Worm (Caenorhabditis elegans): ENCODE measurements around the gene tag-234.

tag-234 gene

DNA sequence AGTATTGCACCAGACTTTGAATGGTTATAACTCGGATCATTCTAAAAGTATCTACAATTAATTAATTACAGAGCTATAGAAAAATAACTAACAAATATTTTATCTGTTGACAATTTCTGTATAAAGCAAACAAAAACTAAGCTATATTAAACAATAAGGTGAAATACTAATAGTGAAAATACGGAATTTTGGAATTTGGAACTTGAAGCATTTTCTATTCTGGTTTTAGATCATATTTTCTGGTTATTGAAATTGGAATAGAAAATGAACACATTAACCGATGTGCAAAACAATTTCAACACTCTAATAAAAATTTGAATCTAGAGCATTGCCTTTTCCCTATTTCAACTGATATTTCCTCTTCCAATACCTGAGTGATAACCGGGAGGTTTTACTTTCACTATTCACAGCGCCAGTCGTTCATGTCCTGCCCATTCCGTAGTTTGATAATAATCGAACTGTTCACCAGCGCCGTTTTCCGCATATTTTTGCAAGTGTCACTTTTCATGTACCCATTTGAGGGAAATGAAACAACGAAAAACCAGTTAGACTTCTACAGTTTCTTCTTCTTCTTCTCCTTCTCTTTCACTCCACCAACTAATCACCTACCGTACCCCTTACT is 36.0 kb downstream of the tag-234 start:
- no peak for TF ChIP-seq crh-2 (tag; optimal IDR thresholded peaks at IDR 0.05)
- TF ChIP-seq peb-1 (tag; optimal IDR thresholded peaks at IDR 0.05), result no peak
- TF ChIP-seq alr-1 (tag; optimal IDR thresholded peaks at IDR 0.05), result no peak
- no peak for TF ChIP-seq gmeb-1 (tag; optimal IDR thresholded peaks at IDR 0.05)
- TF ChIP-seq lin-11 (tag; optimal IDR thresholded peaks at IDR 0.05), result no peak
- peak; percentile 46 for TF ChIP-seq fos-1 (tag; optimal IDR thresholded peaks at IDR 0.05)
- TF ChIP-seq mdl-1 (tag; optimal IDR thresholded peaks at IDR 0.05), result no peak
- peak; percentile 31 for TF ChIP-seq blmp-1 (tag; optimal IDR thresholded peaks at IDR 0.05; ENCODE audit: insufficient read depth)
- no peak for TF ChIP-seq skn-1 (tag; optimal IDR thresholded peaks at IDR 0.05)
- TF ChIP-seq F13H6.1 (tag; optimal IDR thresholded peaks at IDR 0.05), result no peak
- TF ChIP-seq lin-13 (GFP tag; optimal IDR thresholded peaks at IDR 0.05), result no peak
- no peak for TF ChIP-seq mbf-1 (tag; optimal IDR thresholded peaks at IDR 0.05)
- no peak for TF ChIP-seq snpc-4 (tag; optimal IDR thresholded peaks at IDR 0.05)
- no peak for TF ChIP-seq ZK546.5 (tag; optimal IDR thresholded peaks at IDR 0.05)
- no peak for TF ChIP-seq nhr-77 (tag; optimal IDR thresholded peaks at IDR 0.05)

DNA sequence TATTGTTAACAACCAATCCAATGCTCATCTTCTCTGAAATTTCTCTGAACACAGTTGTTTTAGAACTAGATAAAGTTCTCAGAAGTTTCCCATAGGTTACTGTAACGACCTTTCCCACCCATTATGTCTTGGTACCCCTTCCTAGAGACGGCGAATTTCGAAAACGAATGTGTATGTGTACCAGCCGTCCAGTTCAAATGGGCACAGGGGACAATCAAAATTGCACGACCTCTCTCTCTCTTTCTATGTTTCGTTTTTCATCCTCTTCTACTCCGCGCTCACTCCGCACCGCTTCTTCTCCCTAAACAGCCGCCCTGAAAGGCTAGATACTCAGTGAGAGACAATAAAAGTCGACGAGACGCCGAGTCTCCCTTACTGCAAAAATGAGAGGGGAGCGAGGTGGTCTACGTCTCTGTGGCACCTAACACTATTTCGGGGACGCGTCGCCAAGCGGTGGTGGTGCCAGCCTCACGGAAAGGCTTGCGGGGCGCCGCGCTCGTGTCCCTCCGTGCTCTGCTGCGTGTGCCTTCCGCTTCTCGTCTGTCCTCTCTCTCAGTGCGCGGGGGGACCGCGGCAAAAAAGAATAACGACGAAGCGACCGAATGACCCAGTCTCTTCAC is 37.5 kb downstream of the tag-234 start:
- TF ChIP-seq lin-39 (tag; optimal IDR thresholded peaks at IDR 0.05), result peak; percentile 18
- peak in 1 of 2 experiments; percentile 28 for TF ChIP-seq lsy-2 (tag; optimal IDR thresholded peaks at IDR 0.05)
- no peak for TF ChIP-seq ztf-4 (tag; optimal IDR thresholded peaks at IDR 0.05)
- TF ChIP-seq Y55F3AM.14 (GFP tag; optimal IDR thresholded peaks at IDR 0.05), result peak; percentile 45
- no peak for TF ChIP-seq nhr-129 (tag; optimal IDR thresholded peaks at IDR 0.05)
- no peak for TF ChIP-seq unc-39 (tag; optimal IDR thresholded peaks at IDR 0.05)
- TF ChIP-seq sma-3 (GFP tag; optimal IDR thresholded peaks at IDR 0.05), result no peak
- no peak for TF ChIP-seq aly-2 (tag; optimal IDR thresholded peaks at IDR 0.05)
- no peak for TF ChIP-seq skn-1 (tag; optimal IDR thresholded peaks at IDR 0.05)
- TF ChIP-seq mdl-1 (tag; optimal IDR thresholded peaks at IDR 0.05), result peak in 1 of 2 experiments; percentile 7
- no peak for TF ChIP-seq nhr-12 (tag; optimal IDR thresholded peaks at IDR 0.05)
- peak; percentile 61 for TF ChIP-seq nhr-21 (tag; optimal IDR thresholded peaks at IDR 0.05)
- TF ChIP-seq zag-1 (tag; optimal IDR thresholded peaks at IDR 0.05), result peak; percentile 39
- peak; percentile 35 for TF ChIP-seq unc-55 (GFP tag; optimal IDR thresholded peaks at IDR 0.05)
- peak; percentile 52 for TF ChIP-seq F13H6.1 (tag; optimal IDR thresholded peaks at IDR 0.05)
- peak; percentile 38 for TF ChIP-seq fos-1 (tag; optimal IDR thresholded peaks at IDR 0.05)
- TF ChIP-seq peb-1 (tag; optimal IDR thresholded peaks at IDR 0.05), result peak; percentile 46
- TF ChIP-seq sem-4 (tag; optimal IDR thresholded peaks at IDR 0.05), result peak; percentile 7
- TF ChIP-seq egl-27 (tag; optimal IDR thresholded peaks at IDR 0.05), result peak; percentile 22
- peak; percentile 11 for TF ChIP-seq ceh-16 (tag; optimal IDR thresholded peaks at IDR 0.05)
- no peak for TF ChIP-seq mab-5 (tag; optimal IDR thresholded peaks at IDR 0.05)
- peak; percentile 39 for TF ChIP-seq sma-9 (GFP tag; optimal IDR thresholded peaks at IDR 0.05)
- no peak for TF ChIP-seq sma-9 (tag; optimal IDR thresholded peaks at IDR 0.05)

DNA sequence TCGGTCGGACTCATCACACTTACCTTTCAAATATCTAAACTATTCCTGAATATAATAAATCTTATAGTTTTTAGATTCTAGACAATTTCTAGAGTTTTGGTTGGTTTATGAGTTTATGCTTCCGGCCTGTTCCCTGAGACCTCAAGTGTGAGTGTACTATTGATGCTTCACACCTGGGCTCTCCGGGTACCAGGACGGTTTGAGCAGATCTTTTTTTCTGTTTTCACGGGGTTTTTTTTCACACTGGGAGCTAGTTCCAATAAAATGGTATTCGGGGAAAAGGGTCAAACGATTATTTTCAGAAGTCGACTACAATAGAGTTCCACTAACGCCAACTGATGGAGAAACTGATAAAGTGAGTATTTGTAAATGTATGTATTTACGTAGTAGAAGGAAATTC is 38.1 kb downstream of the tag-234 start:
- TF ChIP-seq aly-2 (tag; optimal IDR thresholded peaks at IDR 0.05), result no peak
- TF ChIP-seq ZK546.5 (tag; optimal IDR thresholded peaks at IDR 0.05), result no peak
- no peak for TF ChIP-seq gmeb-1 (tag; optimal IDR thresholded peaks at IDR 0.05)
- TF ChIP-seq R02D3.7 (tag; optimal IDR thresholded peaks at IDR 0.05), result no peak
- no peak for TF ChIP-seq nhr-10 (tag; optimal IDR thresholded peaks at IDR 0.05)
- no peak for TF ChIP-seq ama-1 (optimal IDR thresholded peaks at IDR 0.05)
- no peak for TF ChIP-seq nhr-77 (tag; optimal IDR thresholded peaks at IDR 0.05)

DNA sequence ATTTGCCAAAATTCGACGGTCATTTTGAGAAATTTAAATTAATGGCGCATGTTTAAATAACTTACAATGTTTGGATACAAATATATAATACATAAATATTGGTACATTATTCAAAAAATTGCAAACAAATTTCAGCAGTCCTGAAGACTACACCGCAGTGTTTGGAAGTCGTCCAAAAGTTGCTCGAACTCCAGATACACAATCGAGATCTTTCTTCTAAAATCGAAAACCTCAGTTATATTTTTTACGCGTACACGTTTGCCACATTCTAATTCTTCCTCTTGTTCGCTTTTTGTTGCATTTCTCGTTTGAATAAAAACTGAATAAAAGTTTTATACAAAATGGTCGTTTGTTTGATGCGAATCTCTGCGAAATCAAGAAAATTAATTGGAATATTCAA is 40.3 kb downstream of the tag-234 start, which contains the start of gene tsp-18:
TSS of gene tsp-18 (plus strand) at position 301 of the 400 bp plus-strand sequence.
- TF ChIP-seq peb-1 (tag; optimal IDR thresholded peaks at IDR 0.05), result no peak
- TF ChIP-seq nhr-25 (tag; optimal IDR thresholded peaks at IDR 0.05), result no peak
- TF ChIP-seq aly-2 (tag; optimal IDR thresholded peaks at IDR 0.05), result no peak
- no peak for TF ChIP-seq lsy-2 (tag; optimal IDR thresholded peaks at IDR 0.05)
- TF ChIP-seq ama-1 (optimal IDR thresholded peaks at IDR 0.05), result no peak
- no peak for TF ChIP-seq ceh-16 (tag; optimal IDR thresholded peaks at IDR 0.05)
- TF ChIP-seq alr-1 (tag; optimal IDR thresholded peaks at IDR 0.05), result no peak
- no peak for TF ChIP-seq R02D3.7 (tag; optimal IDR thresholded peaks at IDR 0.05)
- no peak for TF ChIP-seq mbf-1 (tag; optimal IDR thresholded peaks at IDR 0.05)

All from whole organism, L2 larva.